Worm (Caenorhabditis elegans) whole organism, L3 larva: ENCODE data around the gene C44B7.11.

Experiments
- ZK546.5 ChIP-seq: sonication (generic microtip); optimal IDR thresholded peaks from 2 replicates; lab custom pipeline; 2017; ENCODE audit warnings: missing biosample characterization, missing genetic modification characterization
- aly-2 ChIP-seq: fragments of 150-350 bp; optimal IDR thresholded peaks from 2 replicates; lab custom pipeline; 2014; ENCODE audit warnings: missing biosample characterization, missing genetic modification characterization
- ceh-16 ChIP-seq: sonication (generic microtip); optimal IDR thresholded peaks from 2 replicates; lab custom pipeline; 2017; ENCODE audit warnings: missing biosample characterization, missing genetic modification characterization
- elt-1 ChIP-seq: fragments of 150-350 bp; optimal IDR thresholded peaks from 2 replicates; lab custom pipeline; 2014; ENCODE audit warnings: missing biosample characterization, missing genetic modification characterization
- fkh-10 ChIP-seq: sonication (generic microtip); optimal IDR thresholded peaks from 2 replicates; lab custom pipeline; 2017; ENCODE audit warnings: missing biosample characterization, missing genetic modification reagents, missing genetic modification characterization
- fkh-2 ChIP-seq: fragments of 150-350 bp; optimal IDR thresholded peaks from 2 replicates; lab custom pipeline; 2014; ENCODE audit warnings: missing biosample characterization, missing genetic modification reagents, missing genetic modification characterization
- jun-1 ChIP-seq: fragments of 150-350 bp; optimal IDR thresholded peaks from 2 replicates; lab custom pipeline; 2014; ENCODE audit warnings: missing biosample characterization, missing genetic modification reagents, missing genetic modification characterization
- lin-39 ChIP-seq: fragments of 150-350 bp; optimal IDR thresholded peaks from 2 replicates; lab custom pipeline; 2018; ENCODE audit warnings: missing biosample characterization, missing genetic modification reagents, missing genetic modification characterization
- mdl-1 ChIP-seq: fragments of 150-350 bp; optimal IDR thresholded peaks from 2 replicates; lab custom pipeline; 2014; ENCODE audit warnings: missing biosample characterization, missing genetic modification characterization
- nhr-237 ChIP-seq: fragments of 150-350 bp; optimal IDR thresholded peaks from 2 replicates; lab custom pipeline; 2014; ENCODE audit warnings: missing biosample characterization, missing genetic modification characterization
- skn-1 ChIP-seq: fragments of 150-350 bp; optimal IDR thresholded peaks from 2 replicates; lab custom pipeline; 2014; ENCODE audit warnings: missing biosample characterization, missing genetic modification characterization
- unc-62 ChIP-seq: fragments of 150-350 bp; sonication (generic microtip); optimal IDR thresholded peaks from 4 replicates; lab custom pipeline; 2014; ENCODE audit warnings: missing biosample characterization, missing genetic modification reagents, missing genetic modification characterization

ce11 chrII:6872493-6872892 lies 24.8 kb downstream of the C44B7.11 start, which contains the start of gene C44B7.5:
- no peak for TF ChIP-seq skn-1 (tag; lab: Kevin White, UChicago)
- TF ChIP-seq unc-62, result no peak
- TF ChIP-seq mdl-1 (tag; lab: Kevin White, UChicago), result no peak
- TF ChIP-seq ZK546.5 (tag; lab: Kevin White, UChicago), result no peak
- no peak for TF ChIP-seq fkh-2
- no peak for TF ChIP-seq nhr-237
- TF ChIP-seq elt-1, result no peak
- no peak for TF ChIP-seq lin-39 (tag; lab: Kevin White, UChicago)
- no peak for TF ChIP-seq fkh-10 (GFP tag; lab: Kevin White, UChicago)
- no peak for TF ChIP-seq ceh-16 (tag; lab: Kevin White, UChicago)
- TF ChIP-seq jun-1, result no peak
- no peak for TF ChIP-seq aly-2
